Fruit fly (Drosophila melanogaster) whole organism, embryonic: Measurements from ENCODE around the gene CG1764.

Source experiments
- ATbp ChIP-seq: fragments of 200-800 bp; sonication (Bioruptor generic); optimal IDR thresholded peaks from 2 replicates; lab custom pipeline; 2017; ENCODE audit warnings: missing biosample characterization, mild to moderate bottlenecking, missing genetic modification characterization, missing genetic modification reagents
- Asciz ChIP-seq: fragments of 200-800 bp; sonication (Bioruptor generic); optimal IDR thresholded peaks from 2 replicates; lab custom pipeline; 2017; ENCODE audit warnings: missing biosample characterization, mild to moderate bottlenecking, missing genetic modification characterization, missing genetic modification reagents
- CG11247 ChIP-seq: fragments of 200-800 bp; sonication (Bioruptor generic); IDR thresholded peaks from 2 replicates; pipeline ENCODE4 v1.3.6; 2022; ENCODE audit warnings: missing biosample characterization, missing genetic modification characterization
- CG11398 ChIP-seq: fragments of 200-800 bp; sonication (Bioruptor generic); optimal IDR thresholded peaks from 2 replicates; lab custom pipeline; 2016; ENCODE audit warnings: missing biosample characterization, missing genetic modification characterization
- CG1233 ChIP-seq: fragments of 200-800 bp; sonication (Bioruptor generic); optimal IDR thresholded peaks from 4 replicates; lab custom pipeline; 2018; ENCODE audit warnings: missing biosample characterization, mild to moderate bottlenecking, missing genetic modification characterization
- CG12744 ChIP-seq: fragments of 200-800 bp; sonication (Bioruptor generic); optimal IDR thresholded peaks from 2 replicates; lab custom pipeline; 2016; ENCODE audit warnings: missing biosample characterization, missing genetic modification characterization
- CG12769 ChIP-seq: fragments of 200-800 bp; sonication (Bioruptor generic); optimal IDR thresholded peaks from 2 replicates; lab custom pipeline; 2019; ENCODE audit warnings: missing biosample characterization, mild to moderate bottlenecking, missing genetic modification characterization, moderate library complexity
- CG1792 ChIP-seq: fragments of 200-800 bp; sonication (Bioruptor generic); optimal IDR thresholded peaks from 2 replicates; lab custom pipeline; 2016; ENCODE audit warnings: missing biosample characterization, missing genetic modification characterization
- CG18476 ChIP-seq: fragments of 200-800 bp; sonication (Bioruptor generic); optimal IDR thresholded peaks from 2 replicates; lab custom pipeline; 2016; ENCODE audit warnings: missing biosample characterization, mild to moderate bottlenecking, missing genetic modification characterization
- CG18764 ChIP-seq: fragments of 200-800 bp; sonication (Bioruptor generic); optimal IDR thresholded peaks from 3 replicates; lab custom pipeline; 2016; ENCODE audit warnings: missing biosample characterization, missing genetic modification characterization
- CG3163 ChIP-seq: fragments of 200-800 bp; sonication (Bioruptor generic); optimal IDR thresholded peaks from 3 replicates; lab custom pipeline; 2016; ENCODE audit warnings: missing biosample characterization, missing genetic modification characterization
- CG3281 ChIP-seq: fragments of 200-800 bp; sonication (Bioruptor generic); optimal IDR thresholded peaks from 3 replicates; lab custom pipeline; 2017; ENCODE audit warnings: missing biosample characterization, mild to moderate bottlenecking, missing genetic modification characterization
- CG3407 ChIP-seq: fragments of 200-800 bp; sonication (Bioruptor generic); optimal IDR thresholded peaks from 2 replicates; lab custom pipeline; 2018; ENCODE audit warnings: missing biosample characterization, mild to moderate bottlenecking, missing genetic modification characterization
- CG3838 ChIP-seq: fragments of 200-800 bp; sonication (Bioruptor generic); optimal IDR thresholded peaks from 3 replicates; lab custom pipeline; 2016; ENCODE audit warnings: missing biosample characterization, missing genetic modification characterization
- CG4328 ChIP-seq: fragments of 200-800 bp; sonication (Bioruptor generic); optimal IDR thresholded peaks from 3 replicates; lab custom pipeline; 2017; ENCODE audit warnings: missing biosample characterization, missing genetic modification reagents, missing genetic modification characterization
- CG4707 ChIP-seq: fragments of 200-800 bp; sonication (Bioruptor generic); optimal IDR thresholded peaks from 2 replicates; lab custom pipeline; 2018; ENCODE audit warnings: missing biosample characterization, mild to moderate bottlenecking, missing genetic modification characterization, moderate library complexity
- CG6272 ChIP-seq: fragments of 200-800 bp; sonication (Bioruptor generic); IDR thresholded peaks from 2 replicates; pipeline ENCODE4 v1.3.6; 2022; ENCODE audit warnings: missing biosample characterization, missing genetic modification characterization
- CG7357 ChIP-seq: fragments of 200-800 bp; sonication (Bioruptor generic); IDR thresholded peaks from 3 replicates; pipeline ENCODE4 v1.3.6; 2022; ENCODE audit warnings: missing biosample characterization, missing genetic modification characterization
- CkIIα-i1 ChIP-seq: fragments of 200-800 bp; sonication (Bioruptor generic); IDR thresholded peaks from 2 replicates; pipeline ENCODE4 v1.3.6; 2022; ENCODE audit warnings: missing biosample characterization, missing genetic modification characterization
- D19A ChIP-seq: fragments of 200-800 bp; optimal IDR thresholded peaks from 3 replicates; lab custom pipeline; 2019; ENCODE audit warnings: missing biosample characterization, mild to moderate bottlenecking, missing genetic modification characterization, moderate library complexity
- Dad ChIP-seq: fragments of 200-800 bp; sonication (Bioruptor generic); optimal IDR thresholded peaks from 3 replicates; lab custom pipeline; 2016; ENCODE audit warnings: missing biosample characterization, missing genetic modification characterization
- Doc3 ChIP-seq: fragments of 200-800 bp; sonication (Bioruptor generic); IDR thresholded peaks from 3 replicates; pipeline ENCODE4 v1.3.6; 2022; ENCODE audit warnings: missing biosample characterization, missing genetic modification characterization; ENCODE audit not compliant: partially characterized antibody
- Eip74EF ChIP-seq, 2 experiments: fragments of 200-800 bp in 1 of 2; fragments of >200 bp in 1 of 2; sonication (Bioruptor generic) in 1 of 2; optimal IDR thresholded peaks; 2 replicates each; lab custom pipeline; 2017 to 2019; ENCODE audit warnings: missing biosample characterization in 2 of 2, missing genetic modification characterization in 2 of 2, mild to moderate bottlenecking in 1 of 2, moderate library complexity in 1 of 2
- Fer1 ChIP-seq: fragments of 200-800 bp; sonication (Bioruptor generic); optimal IDR thresholded peaks from 2 replicates; lab custom pipeline; 2017; ENCODE audit warnings: missing biosample characterization, mild to moderate bottlenecking, missing genetic modification characterization
- GATAe ChIP-seq: fragments of 200-800 bp; sonication (Bioruptor generic); conservative IDR thresholded peaks from 2 replicates; pipeline ENCODE4 v1.3.6; 2022; ENCODE audit warnings: missing biosample characterization, missing genetic modification characterization
- Jarid2 ChIP-seq: fragments of 200-800 bp; sonication (Bioruptor generic); optimal IDR thresholded peaks from 3 replicates; lab custom pipeline; 2017; ENCODE audit warnings: mild to moderate bottlenecking, missing biosample characterization, missing genetic modification reagents, missing genetic modification characterization
- Lpt ChIP-seq: fragments of >200 bp; optimal IDR thresholded peaks from 2 replicates; lab custom pipeline; 2018; ENCODE audit warnings: missing biosample characterization, missing genetic modification characterization
- Meics ChIP-seq: fragments of 200-800 bp; sonication (Bioruptor generic); optimal IDR thresholded peaks from 2 replicates; lab custom pipeline; 2017; ENCODE audit warnings: missing biosample characterization, mild to moderate bottlenecking, missing genetic modification characterization
- NK7.1 ChIP-seq: fragments of 200-800 bp; sonication (Bioruptor generic); optimal IDR thresholded peaks from 3 replicates; lab custom pipeline; 2016; ENCODE audit warnings: missing biosample characterization, missing genetic modification characterization
- Optix ChIP-seq: fragments of 200-800 bp; sonication (Bioruptor generic); IDR thresholded peaks from 3 replicates; pipeline ENCODE4 v1.3.6; 2022; ENCODE audit warnings: missing biosample characterization, missing genetic modification characterization
- Six4 ChIP-seq: fragments of 200-800 bp; sonication (Bioruptor generic); optimal IDR thresholded peaks from 2 replicates; lab custom pipeline; 2016; ENCODE audit warnings: missing biosample characterization, missing genetic modification characterization
- Trl ChIP-seq, 3 experiments: fragments of >200 bp in 2 of 3; fragments of 200-800 bp in 1 of 3; sonication (Bioruptor generic) in 1 of 3; optimal IDR thresholded peaks; 2 replicates in 1 of 3; 3 replicates in 2 of 3; lab custom pipeline; 2016 to 2017; ENCODE audit warnings: missing biosample characterization in 1 of 3, missing genetic modification characterization in 1 of 3
- ara ChIP-seq: fragments of 200-800 bp; sonication (Bioruptor generic); IDR thresholded peaks from 2 replicates; pipeline ENCODE4 v1.3.6; 2022; ENCODE audit warnings: missing biosample characterization, missing genetic modification characterization
- cato ChIP-seq: fragments of 200-800 bp; sonication (Bioruptor generic); optimal IDR thresholded peaks from 2 replicates; lab custom pipeline; 2016; ENCODE audit warnings: missing biosample characterization, missing genetic modification characterization, borderline replicate concordance
- ci ChIP-seq: fragments of 200-800 bp; sonication (Bioruptor generic); IDR thresholded peaks from 3 replicates; pipeline ENCODE4 v1.3.6; 2022; ENCODE audit warnings: missing biosample characterization, missing genetic modification characterization
- dmrt99B ChIP-seq: fragments of 200-800 bp; sonication (Bioruptor generic); optimal IDR thresholded peaks from 2 replicates; lab custom pipeline; 2018; ENCODE audit warnings: missing biosample characterization, mild to moderate bottlenecking, missing genetic modification characterization, moderate library complexity
- emc ChIP-seq: fragments of 200-800 bp; sonication (Bioruptor generic); optimal IDR thresholded peaks from 2 replicates; lab custom pipeline; 2016; ENCODE audit warnings: missing biosample characterization, missing genetic modification characterization
- ewg ChIP-seq: fragments of 200-800 bp; sonication (Bioruptor generic); optimal IDR thresholded peaks from 3 replicates; lab custom pipeline; 2017; ENCODE audit warnings: mild to moderate bottlenecking, missing biosample characterization, missing genetic modification reagents, missing genetic modification characterization
- ftz-f1 ChIP-seq: fragments of 200-800 bp; sonication (Bioruptor generic); optimal IDR thresholded peaks from 2 replicates; lab custom pipeline; 2016; ENCODE audit warnings: missing biosample characterization, missing genetic modification characterization
- gro ChIP-seq: fragments of 200-800 bp; sonication (Bioruptor generic); optimal IDR thresholded peaks from 2 replicates; lab custom pipeline; 2016; ENCODE audit warnings: missing biosample characterization, missing genetic modification characterization
- kay ChIP-seq: fragments of 200-800 bp; sonication (Bioruptor generic); optimal IDR thresholded peaks from 2 replicates; lab custom pipeline; 2016; ENCODE audit warnings: missing biosample characterization, missing genetic modification characterization
- lbe ChIP-seq: fragments of 200-800 bp; sonication (Bioruptor generic); optimal IDR thresholded peaks from 2 replicates; lab custom pipeline; 2016; ENCODE audit warnings: missing biosample characterization, mild to moderate bottlenecking, missing genetic modification characterization
- nau ChIP-seq: fragments of 200-800 bp; sonication (Bioruptor generic); optimal IDR thresholded peaks from 3 replicates; lab custom pipeline; 2017; ENCODE audit warnings: missing biosample characterization, mild to moderate bottlenecking, missing genetic modification characterization, missing genetic modification reagents
- nerfin-2 ChIP-seq: fragments of 200-800 bp; sonication (Bioruptor generic); IDR thresholded peaks from 2 replicates; pipeline ENCODE4 v1.3.6; 2022; ENCODE audit warnings: missing biosample characterization, missing genetic modification characterization; ENCODE audit not compliant: partially characterized antibody
- prd ChIP-seq, 3 experiments: fragments of >200 bp in 2 of 3; fragments of 200-800 bp in 1 of 3; sonication (Bioruptor generic) in 1 of 3; optimal IDR thresholded peaks in 2 of 3; IDR thresholded peaks in 1 of 3; 2 replicates in 2 of 3; 3 replicates in 1 of 3; pipeline versions ENCODE4 v1.3.6 to Lab custom; 2017 to 2022; ENCODE audit warnings: missing biosample characterization in 1 of 3, missing genetic modification characterization in 1 of 3
- pum ChIP-seq: fragments of 200-800 bp; sonication (Bioruptor generic); optimal IDR thresholded peaks from 2 replicates; lab custom pipeline; 2016; ENCODE audit warnings: missing biosample characterization, missing genetic modification characterization
- sisA ChIP-seq: fragments of 200-800 bp; sonication (Bioruptor generic); IDR thresholded peaks from 2 replicates; pipeline ENCODE4 v1.3.6; 2022; ENCODE audit warnings: missing biosample characterization, missing genetic modification characterization
- sna ChIP-seq: fragments of 200-800 bp; sonication (Bioruptor generic); IDR thresholded peaks from 2 replicates; pipeline ENCODE4 v1.3.6; 2022; ENCODE audit warnings: missing biosample characterization, missing genetic modification characterization; ENCODE audit not compliant: partially characterized antibody
- stwl ChIP-seq: fragments of 200-800 bp; sonication (Bioruptor generic); optimal IDR thresholded peaks from 3 replicates; lab custom pipeline; 2018; ENCODE audit warnings: missing biosample characterization, mild to moderate bottlenecking, missing genetic modification characterization, moderate library complexity
- zfh1 ChIP-seq: fragments of 200-800 bp; sonication (Bioruptor generic); IDR thresholded peaks from 3 replicates; pipeline ENCODE4 v1.3.6; 2022; ENCODE audit warnings: missing biosample characterization, missing genetic modification characterization

The CG1764 gene

dm6 chrX:13287854-13288376 lies 14.3 kb downstream of the CG1764 start, which contains the start of gene Remo (continued):
- TF ChIP-seq CG12744 (GFP tag; lab: Kevin White, UChicago) (no peak), GATAe (GFP tag; lab: Robert Waterston, UW) (no peak), nerfin-2 (GFP tag; lab: Robert Waterston, UW) (no peak), prd (optimal IDR thresholded peaks at IDR 0.05; lab: Kevin White, UChicago) (no peak), prd (GFP tag; IDR thresholded peaks at IDR 0.05; lab: Robert Waterston, UW) (no peak), ewg (peak; percentile 39), dmrt99B (tag; lab: Kevin White, UChicago) (no peak), Fer1 (GFP tag; lab: Kevin White, UChicago) (peak; percentile 10), CG4328 (no peak), CG11398 (no peak), NK7.1 (GFP tag; lab: Kevin White, UChicago) (no peak), ci (GFP tag; lab: Robert Waterston, UW) (0 out of 3 replicates have a peak, but pooled peaks have one; percentile 33), Eip74EF (GFP tag; optimal IDR thresholded peaks at IDR 0.05; lab: Kevin White, UChicago) (no peak), Trl (optimal IDR thresholded peaks at IDR 0.05; lab: Kevin White, UChicago) (no peak), Trl (GFP tag; optimal IDR thresholded peaks at IDR 0.05; lab: Kevin White, UChicago) (no peak), kay (no peak), CG18764 (GFP tag; lab: Kevin White, UChicago) (no peak), CG4707 (no peak), CG1233 (no peak), CG3838 (GFP tag; lab: Kevin White, UChicago) (no peak), Jarid2 (GFP tag; lab: Kevin White, UChicago) (no peak), CG3163 (GFP tag; lab: Kevin White, UChicago) (no peak), ATbp (no peak), emc (no peak), Lpt (GFP tag; lab: Kevin White, UChicago) (no peak), CG7357 (GFP tag; lab: Robert Waterston, UW) (no peak), pum (no peak), CG6272 (no peak), ftz-f1 (no peak), ara (no peak), Meics (GFP tag; lab: Kevin White, UChicago) (no peak), nau (no peak), Optix (GFP tag; lab: Robert Waterston, UW) (no peak), CG18476 (GFP tag; lab: Kevin White, UChicago) (no peak), CG3407 (no peak), gro (GFP tag; lab: Kevin White, UChicago) (no peak), D19A (no peak), CG12769 (no peak), CG11247 (GFP tag; lab: Robert Waterston, UW) (no peak), Asciz (GFP tag; lab: Kevin White, UChicago) (no peak), cato (GFP tag; lab: Kevin White, UChicago) (no peak), Six4 (no peak), sisA (GFP tag; lab: Robert Waterston, UW) (no peak), CG3281 (GFP tag; lab: Kevin White, UChicago) (no peak), CG1792 (no peak), Doc3 (GFP tag; lab: Robert Waterston, UW) (0 out of 3 replicates have a peak, but pooled peaks have one; percentile 53), zfh1 (no peak), lbe (no peak), Dad (GFP tag; lab: Kevin White, UChicago) (no peak), sna (GFP tag; lab: Robert Waterston, UW) (peak; percentile 58), CkIIα-i1 (GFP tag; lab: Robert Waterston, UW) (no peak), stwl (tag; lab: Kevin White, UChicago) (peak; percentile 32)
